Worm (Caenorhabditis elegans): ENCODE measurements around the gene srx-58.

DNA sequence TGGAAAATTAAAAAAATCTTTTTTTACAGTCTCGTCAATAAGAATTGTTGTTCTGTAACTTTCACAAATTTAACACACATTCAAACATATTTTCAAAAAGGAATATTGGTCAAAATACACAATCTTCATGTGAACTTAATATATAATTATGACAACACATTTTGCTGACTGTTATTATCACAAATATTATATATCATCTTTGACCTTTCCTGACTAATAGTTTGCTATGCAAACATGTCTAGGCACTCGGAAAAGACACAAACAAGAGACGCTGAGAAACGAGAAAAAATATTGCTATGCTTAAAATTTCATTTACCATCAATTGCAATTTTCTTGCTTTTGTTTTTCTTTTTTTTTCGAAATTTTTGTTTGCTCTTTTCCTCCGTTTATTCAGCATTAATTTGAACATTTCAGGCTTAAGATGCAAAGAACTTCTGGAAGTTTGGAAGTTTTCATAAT is 49.4 kb downstream of the srx-58 start, which contains the start of gene fbxa-135:
- no peak for TF ChIP-seq ztf-22 (GFP tag; optimal IDR thresholded peaks at IDR 0.05)
- TF ChIP-seq egl-44 (GFP tag; IDR thresholded peaks at IDR 0.05) = no peak
- TF ChIP-seq T26A5.8 (tag; optimal IDR thresholded peaks at IDR 0.05) = no peak
- no peak for TF ChIP-seq Y56A3A.18 (GFP tag; IDR thresholded peaks at IDR 0.05)

All from whole organism, young adult.